Fruit fly (Drosophila melanogaster) whole organism, embryonic: ENCODE data around the gene Ugt316A1.

Experiments
- CG10543 ChIP-seq: fragments of 200-800 bp; sonication (Bioruptor generic); optimal IDR thresholded peaks from 3 replicates; lab custom pipeline; 2017; ENCODE audit warnings: missing biosample characterization, mild to moderate bottlenecking, missing genetic modification characterization, moderate library complexity
- CG11504 ChIP-seq: fragments of 200-800 bp; sonication (Bioruptor generic); optimal IDR thresholded peaks from 3 replicates; lab custom pipeline; 2019; ENCODE audit warnings: missing biosample characterization, mild to moderate bottlenecking, missing genetic modification characterization, moderate library complexity
- CG11695 ChIP-seq: fragments of 200-800 bp; sonication (Bioruptor generic); IDR thresholded peaks from 3 replicates; pipeline ENCODE4 v1.3.6; 2022; ENCODE audit warnings: missing biosample characterization, missing genetic modification characterization
- CG11696 ChIP-seq: fragments of 200-800 bp; sonication (Bioruptor generic); IDR thresholded peaks from 2 replicates; pipeline ENCODE4 v1.3.6; 2022; ENCODE audit warnings: missing biosample characterization, missing genetic modification characterization
- CG12071 ChIP-seq: fragments of 200-800 bp; sonication (Bioruptor generic); optimal IDR thresholded peaks from 3 replicates; lab custom pipeline; 2018; ENCODE audit warnings: missing biosample characterization, mild to moderate bottlenecking, missing genetic modification characterization
- CG12219 ChIP-seq: fragments of 200-800 bp; sonication (Bioruptor generic); optimal IDR thresholded peaks from 3 replicates; lab custom pipeline; 2018; ENCODE audit warnings: missing biosample characterization, mild to moderate bottlenecking, missing genetic modification characterization
- CG12236 ChIP-seq: fragments of 200-800 bp; sonication (Bioruptor generic); optimal IDR thresholded peaks from 2 replicates; lab custom pipeline; 2016; ENCODE audit warnings: missing biosample characterization, missing genetic modification characterization
- CG14965 ChIP-seq: fragments of 200-800 bp; sonication (Bioruptor generic); optimal IDR thresholded peaks from 2 replicates; lab custom pipeline; 2016; ENCODE audit warnings: missing biosample characterization, missing genetic modification characterization, borderline replicate concordance
- CG15269 ChIP-seq: fragments of 200-800 bp; sonication (Bioruptor generic); optimal IDR thresholded peaks from 2 replicates; lab custom pipeline; 2018; ENCODE audit warnings: missing biosample characterization, mild to moderate bottlenecking, missing genetic modification characterization, moderate library complexity
- CG17328 ChIP-seq: fragments of 200-800 bp; sonication (Bioruptor generic); IDR thresholded peaks from 2 replicates; pipeline ENCODE4 v1.3.6; 2022; ENCODE audit warnings: missing biosample characterization, missing genetic modification characterization
- CG17361 ChIP-seq: fragments of 200-800 bp; sonication (Bioruptor generic); IDR thresholded peaks from 3 replicates; pipeline ENCODE4 v1.3.6; 2022; ENCODE audit warnings: missing biosample characterization, missing genetic modification characterization
- CG17568 ChIP-seq: fragments of 200-800 bp; sonication (Bioruptor generic); optimal IDR thresholded peaks from 2 replicates; lab custom pipeline; 2018; ENCODE audit warnings: missing biosample characterization, mild to moderate bottlenecking, missing genetic modification characterization, moderate library complexity
- CG18262 ChIP-seq: fragments of 200-800 bp; optimal IDR thresholded peaks from 3 replicates; lab custom pipeline; 2019; ENCODE audit warnings: missing biosample characterization, mild to moderate bottlenecking, missing genetic modification characterization, moderate library complexity
- CG18764 ChIP-seq: fragments of 200-800 bp; sonication (Bioruptor generic); optimal IDR thresholded peaks from 3 replicates; lab custom pipeline; 2016; ENCODE audit warnings: missing biosample characterization, missing genetic modification characterization
- CG31388 ChIP-seq: fragments of 200-800 bp; sonication (Bioruptor generic); optimal IDR thresholded peaks from 2 replicates; lab custom pipeline; 2016; ENCODE audit warnings: missing biosample characterization, missing genetic modification characterization
- CG3281 ChIP-seq: fragments of 200-800 bp; sonication (Bioruptor generic); optimal IDR thresholded peaks from 3 replicates; lab custom pipeline; 2017; ENCODE audit warnings: missing biosample characterization, mild to moderate bottlenecking, missing genetic modification characterization
- CG3847 ChIP-seq: fragments of 200-800 bp; sonication (Bioruptor generic); IDR thresholded peaks from 2 replicates; pipeline ENCODE4 v1.3.6; 2022; ENCODE audit warnings: missing biosample characterization, missing genetic modification characterization
- CG4360 ChIP-seq: fragments of 200-800 bp; sonication (Bioruptor generic); IDR thresholded peaks from 2 replicates; pipeline ENCODE4 v1.3.6; 2022; ENCODE audit warnings: missing biosample characterization, missing genetic modification characterization
- CG4730 ChIP-seq: fragments of 200-800 bp; sonication (Bioruptor generic); IDR thresholded peaks from 2 replicates; pipeline ENCODE4 v1.3.6; 2022; ENCODE audit warnings: missing biosample characterization, missing genetic modification characterization
- CG5953 ChIP-seq: fragments of 200-800 bp; sonication (Bioruptor generic); IDR thresholded peaks from 2 replicates; pipeline ENCODE4 v1.3.6; 2022; ENCODE audit warnings: missing biosample characterization, missing genetic modification characterization
- CG6813 ChIP-seq: fragments of 200-800 bp; sonication (Bioruptor generic); optimal IDR thresholded peaks from 2 replicates; lab custom pipeline; 2017; ENCODE audit warnings: missing biosample characterization, missing genetic modification characterization, mild to moderate bottlenecking, moderate library complexity, missing genetic modification reagents
- CG7786 ChIP-seq: fragments of 200-800 bp; sonication (Bioruptor generic); optimal IDR thresholded peaks from 2 replicates; lab custom pipeline; 2016; ENCODE audit warnings: missing biosample characterization, missing genetic modification characterization
- CG7839 ChIP-seq: fragments of 200-800 bp; sonication (Bioruptor generic); optimal IDR thresholded peaks from 3 replicates; lab custom pipeline; 2018; ENCODE audit warnings: missing biosample characterization, mild to moderate bottlenecking, missing genetic modification characterization, moderate library complexity
- Camta ChIP-seq: fragments of 200-800 bp; sonication (Bioruptor generic); optimal IDR thresholded peaks from 2 replicates; lab custom pipeline; 2016; ENCODE audit warnings: missing biosample characterization, missing genetic modification characterization
- H2.0 ChIP-seq: fragments of 200-800 bp; sonication (Bioruptor generic); IDR thresholded peaks from 2 replicates; pipeline ENCODE4 v1.3.6; 2022; ENCODE audit warnings: missing biosample characterization, missing genetic modification characterization
- Mrtf ChIP-seq: fragments of 200-800 bp; sonication (Bioruptor generic); IDR thresholded peaks from 3 replicates; pipeline ENCODE4 v1.3.6; 2022; ENCODE audit warnings: missing biosample characterization, missing genetic modification characterization
- NC2α ChIP-seq: fragments of 200-800 bp; sonication (Bioruptor generic); optimal IDR thresholded peaks from 2 replicates; lab custom pipeline; 2016; ENCODE audit warnings: missing biosample characterization, missing genetic modification characterization
- Neu2 ChIP-seq: fragments of 200-800 bp; sonication (Bioruptor generic); optimal IDR thresholded peaks from 3 replicates; lab custom pipeline; 2016; ENCODE audit warnings: missing biosample characterization, missing genetic modification characterization, borderline replicate concordance
- Nf-YC ChIP-seq: fragments of 200-800 bp; optimal IDR thresholded peaks from 3 replicates; lab custom pipeline; 2019; ENCODE audit warnings: missing biosample characterization, mild to moderate bottlenecking, missing genetic modification characterization, moderate library complexity
- Oaz ChIP-seq: fragments of 200-800 bp; sonication (Bioruptor generic); IDR thresholded peaks from 2 replicates; pipeline ENCODE4 v1.3.6; 2022; ENCODE audit warnings: missing biosample characterization, missing genetic modification characterization
- Rfx ChIP-seq: fragments of 200-800 bp; sonication (Bioruptor generic); IDR thresholded peaks from 2 replicates; pipeline ENCODE4 v1.3.6; 2022; ENCODE audit warnings: missing biosample characterization, missing genetic modification characterization
- Sox100B ChIP-seq: fragments of 200-800 bp; sonication (Bioruptor generic); optimal IDR thresholded peaks from 3 replicates; lab custom pipeline; 2018; ENCODE audit warnings: missing biosample characterization, mild to moderate bottlenecking, missing genetic modification characterization
- Ssrp ChIP-seq: fragments of 200-800 bp; sonication (Bioruptor generic); optimal IDR thresholded peaks from 2 replicates; lab custom pipeline; 2018; ENCODE audit warnings: missing biosample characterization, mild to moderate bottlenecking, missing genetic modification characterization, moderate library complexity
- Stat92E ChIP-seq, 3 experiments: fragments of >200 bp in 2 of 3; fragments of 200-800 bp in 1 of 3; sonication (Bioruptor generic) in 1 of 3; optimal IDR thresholded peaks; 2 replicates each; lab custom pipeline; 2017 to 2019; ENCODE audit warnings: missing biosample characterization in 3 of 3, missing genetic modification characterization in 3 of 3, mild to moderate bottlenecking in 1 of 3, moderate library complexity in 1 of 3
- Xrp1 ChIP-seq: fragments of 200-800 bp; sonication (Bioruptor generic); IDR thresholded peaks from 2 replicates; pipeline ENCODE4 v1.3.6; 2022; ENCODE audit warnings: missing biosample characterization, missing genetic modification characterization
- ato ChIP-seq: fragments of 200-800 bp; sonication (Bioruptor generic); IDR thresholded peaks from 2 replicates; pipeline ENCODE4 v1.3.6; 2022; ENCODE audit warnings: missing biosample characterization, missing genetic modification characterization; ENCODE audit not compliant: partially characterized antibody
- bsh ChIP-seq, 2 experiments: fragments of 200-800 bp; sonication (Bioruptor generic); optimal IDR thresholded peaks; 2 replicates each; lab custom pipeline; 2017 to 2018; ENCODE audit warnings: mild to moderate bottlenecking in 2 of 2, missing biosample characterization in 2 of 2, missing genetic modification characterization in 2 of 2, moderate library complexity in 1 of 2
- cato ChIP-seq: fragments of 200-800 bp; sonication (Bioruptor generic); optimal IDR thresholded peaks from 2 replicates; lab custom pipeline; 2016; ENCODE audit warnings: missing biosample characterization, missing genetic modification characterization, borderline replicate concordance
- dysf ChIP-seq: fragments of 200-800 bp; sonication (Bioruptor generic); IDR thresholded peaks from 3 replicates; pipeline ENCODE4 v1.3.6; 2022; ENCODE audit warnings: missing biosample characterization, missing genetic modification characterization
- fd3F ChIP-seq: fragments of 200-800 bp; sonication (Bioruptor generic); optimal IDR thresholded peaks from 2 replicates; lab custom pipeline; 2018; ENCODE audit warnings: missing biosample characterization, mild to moderate bottlenecking, missing genetic modification characterization, moderate library complexity
- fd96Cb ChIP-seq: fragments of 200-800 bp; sonication (Bioruptor generic); optimal IDR thresholded peaks from 2 replicates; lab custom pipeline; 2018; ENCODE audit warnings: missing biosample characterization, mild to moderate bottlenecking, missing genetic modification characterization, moderate library complexity
- gt ChIP-seq: fragments of 200-800 bp; sonication (Bioruptor generic); IDR thresholded peaks from 2 replicates; pipeline ENCODE4 v1.3.6; 2022; ENCODE audit warnings: missing biosample characterization, missing genetic modification characterization
- h ChIP-seq: fragments of >200 bp; optimal IDR thresholded peaks from 2 replicates; lab custom pipeline; 2017
- hb ChIP-seq: fragments of 200-800 bp; sonication (Bioruptor generic); IDR thresholded peaks from 3 replicates; pipeline ENCODE4 v1.3.6; 2022; ENCODE audit warnings: missing biosample characterization, missing genetic modification characterization; ENCODE audit not compliant: partially characterized antibody
- jing ChIP-seq: fragments of 200-800 bp; sonication (Bioruptor generic); optimal IDR thresholded peaks from 2 replicates; lab custom pipeline; 2018; ENCODE audit warnings: missing biosample characterization, mild to moderate bottlenecking, missing genetic modification characterization
- klu ChIP-seq: fragments of 200-800 bp; sonication (Bioruptor generic); IDR thresholded peaks from 2 replicates; pipeline ENCODE4 v1.3.6; 2022; ENCODE audit warnings: missing biosample characterization, missing genetic modification characterization
- maf-S ChIP-seq: fragments of 200-800 bp; sonication (Bioruptor generic); optimal IDR thresholded peaks from 2 replicates; lab custom pipeline; 2016; ENCODE audit warnings: missing biosample characterization, missing genetic modification characterization
- run ChIP-seq: fragments of 200-800 bp; sonication (Bioruptor generic); optimal IDR thresholded peaks from 3 replicates; lab custom pipeline; 2018; ENCODE audit warnings: missing biosample characterization, mild to moderate bottlenecking, missing genetic modification characterization
- scrt ChIP-seq: fragments of 200-800 bp; sonication (Bioruptor generic); optimal IDR thresholded peaks from 2 replicates; lab custom pipeline; 2018; ENCODE audit warnings: missing biosample characterization, mild to moderate bottlenecking, missing genetic modification characterization, moderate library complexity
- wor ChIP-seq: fragments of 200-800 bp; sonication (Bioruptor generic); IDR thresholded peaks from 2 replicates; pipeline ENCODE4 v1.3.6; 2022; ENCODE audit warnings: missing biosample characterization, missing genetic modification characterization

The Ugt316A1 gene

dm6 chr3L:19041665-19042385 is 20.8 kb downstream of the Ugt316A1 start (continued):
- TF ChIP-seq CG10543 = no peak
- no peak for TF ChIP-seq Oaz (GFP tag; lab: Robert Waterston, UW)
- TF ChIP-seq ato = no peak
- TF ChIP-seq CG4730 (GFP tag; lab: Robert Waterston, UW) = no peak
- TF ChIP-seq fd96Cb = peak; percentile 28
- TF ChIP-seq Stat92E (GFP tag; optimal IDR thresholded peaks at IDR 0.05; lab: Kevin White, UChicago) = no peak
- TF ChIP-seq CG14965 (GFP tag; lab: Kevin White, UChicago) = no peak
- TF ChIP-seq CG17361 (GFP tag; lab: Robert Waterston, UW) = peak; percentile 67; the same call in 2 of the 3 replicates
- TF ChIP-seq dysf (GFP tag; lab: Robert Waterston, UW) = peak; percentile 26; the same call in 1 of the 3 replicates
- peak; percentile 69 for TF ChIP-seq CG11504 (tag; lab: Kevin White, UChicago)
- TF ChIP-seq CG3847 (GFP tag; lab: Robert Waterston, UW) = no peak
- TF ChIP-seq wor (GFP tag; lab: Robert Waterston, UW) = no peak
- no peak for TF ChIP-seq CG12219
- TF ChIP-seq Ssrp (tag; lab: Kevin White, UChicago) = peak; percentile 35
- no peak for TF ChIP-seq klu (GFP tag; lab: Robert Waterston, UW)
- no peak for TF ChIP-seq gt (GFP tag; lab: Robert Waterston, UW)
- no peak for TF ChIP-seq run (tag; lab: Kevin White, UChicago)
- no peak for TF ChIP-seq Neu2 (GFP tag; lab: Kevin White, UChicago)
- no peak for TF ChIP-seq CG31388 (GFP tag; lab: Kevin White, UChicago)
- TF ChIP-seq Rfx (GFP tag; lab: Robert Waterston, UW) = no peak
- TF ChIP-seq maf-S (GFP tag; lab: Kevin White, UChicago) = no peak
- TF ChIP-seq CG12236 = no peak
- no peak; the same call in 1 of the 2 replicates for TF ChIP-seq Xrp1 (GFP tag; lab: Robert Waterston, UW)
- TF ChIP-seq CG7786 (GFP tag; lab: Kevin White, UChicago) = no peak
- TF ChIP-seq CG17328 (GFP tag; lab: Robert Waterston, UW) = no peak
- no peak for TF ChIP-seq fd3F
- no peak for TF ChIP-seq jing (GFP tag; lab: Kevin White, UChicago)
- TF ChIP-seq Sox100B (GFP tag; lab: Kevin White, UChicago) = peak; percentile 59
- no peak for TF ChIP-seq CG11696 (GFP tag; lab: Robert Waterston, UW)
- TF ChIP-seq CG3281 (GFP tag; lab: Kevin White, UChicago) = no peak
- TF ChIP-seq CG11695 (GFP tag; lab: Robert Waterston, UW) = no peak
- peak; percentile 62 for TF ChIP-seq CG18262 (tag; lab: Kevin White, UChicago)
- TF ChIP-seq hb (GFP tag; lab: Robert Waterston, UW) = no peak
- no peak for TF ChIP-seq h (lab: Kevin White, UChicago)
- no peak for TF ChIP-seq Camta (GFP tag; lab: Kevin White, UChicago)
- TF ChIP-seq CG5953 (GFP tag; lab: Robert Waterston, UW) = no peak
- TF ChIP-seq Mrtf (GFP tag; lab: Robert Waterston, UW) = no peak
- no peak for TF ChIP-seq cato (GFP tag; lab: Kevin White, UChicago)
- TF ChIP-seq bsh (GFP tag; optimal IDR thresholded peaks at IDR 0.05; lab: Kevin White, UChicago) = peak; percentile 40 to 80
- no peak for TF ChIP-seq CG12071 (GFP tag; lab: Kevin White, UChicago)
- no peak for TF ChIP-seq scrt (GFP tag; lab: Kevin White, UChicago)
- no peak for TF ChIP-seq NC2α (GFP tag; lab: Kevin White, UChicago)
- TF ChIP-seq CG6813 (GFP tag; lab: Kevin White, UChicago) = peak; percentile 5
- TF ChIP-seq CG15269 = peak; percentile 17
- TF ChIP-seq CG18764 (GFP tag; lab: Kevin White, UChicago) = no peak
- TF ChIP-seq Nf-YC (tag; lab: Kevin White, UChicago) = no peak
- no peak for TF ChIP-seq CG4360
- TF ChIP-seq CG7839 = peak; percentile 37
- no peak for TF ChIP-seq H2.0 (GFP tag; lab: Robert Waterston, UW)
- no peak for TF ChIP-seq CG17568 (GFP tag; lab: Kevin White, UChicago)
